Worm (Caenorhabditis elegans): ENCODE measurements around the gene pals-21.

pals-21 gene

ce11 chrIII:1380535-1381274, at the start of gene pals-21, which contains the start of gene Y82E9BR.6:
Gene pals-21, minus strand, starts transcription at chrIII:1380635.
Gene Y82E9BR.6, plus strand, starts transcription at chrIII:1381224.
- TF ChIP-seq ham-2 (GFP tag; optimal IDR thresholded peaks at IDR 0.05): no peak
- peak; percentile 75 for TF ChIP-seq hlh-1 (tag; optimal IDR thresholded peaks at IDR 0.05)

- peak; percentile 22 for TF ChIP-seq ces-1 (GFP tag; optimal IDR thresholded peaks at IDR 0.05)
- no peak for TF ChIP-seq lsy-2 (tag; optimal IDR thresholded peaks at IDR 0.05)
Observed at ce11 chrIII:1429920-1430437, 49.5 kb upstream of the pals-21 start.

DNA sequence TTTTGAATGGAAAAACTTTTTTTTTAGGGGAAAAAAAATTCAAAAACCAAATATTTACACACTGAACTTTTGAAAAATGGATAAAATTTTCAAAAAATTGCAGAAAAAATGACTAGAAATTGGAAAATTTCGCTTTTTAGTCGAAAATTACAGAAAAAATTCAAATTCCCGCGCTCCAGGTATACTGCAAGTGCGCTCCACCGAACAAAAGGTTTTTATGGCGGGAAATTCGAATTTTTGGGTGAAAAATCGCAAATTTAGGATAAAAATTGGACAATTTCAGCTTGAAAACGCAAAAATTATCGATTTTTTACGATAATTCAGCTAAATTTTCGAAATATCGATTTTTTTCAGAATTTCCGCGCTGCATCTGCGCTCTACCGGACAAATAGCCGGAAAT, 48.8 kb upstream of the pals-21 start:
- TF ChIP-seq tbx-8 (GFP tag; optimal IDR thresholded peaks at IDR 0.05) (no peak), lsy-2 (tag; optimal IDR thresholded peaks at IDR 0.05) (no peak), ceh-83 (GFP tag; optimal IDR thresholded peaks at IDR 0.05) (no peak), elt-1 (tag; optimal IDR thresholded peaks at IDR 0.05; ENCODE audit: borderline replicate concordance, insufficient read depth) (no peak), cnd-1 (tag; optimal IDR thresholded peaks at IDR 0.05) (no peak), bed-3 (GFP tag; optimal IDR thresholded peaks at IDR 0.05) (no peak), mep-1 (tag; optimal IDR thresholded peaks at IDR 0.05) (no peak), unc-39 (tag; optimal IDR thresholded peaks at IDR 0.05) (no peak), ceh-43 (GFP tag; optimal IDR thresholded peaks at IDR 0.05) (no peak), mab-5 (tag; optimal IDR thresholded peaks at IDR 0.05) (no peak), nhr-2 (tag; optimal IDR thresholded peaks at IDR 0.05) (no peak), nhr-76 (tag; optimal IDR thresholded peaks at IDR 0.05) (no peak), ceh-39 (tag; optimal IDR thresholded peaks at IDR 0.05) (no peak), flh-1 (GFP tag; optimal IDR thresholded peaks at IDR 0.05) (no peak), zip-8 (tag; optimal IDR thresholded peaks at IDR 0.05) (no peak), nhr-12 (tag; optimal IDR thresholded peaks at IDR 0.05) (no peak), unc-62 (GFP tag; optimal IDR thresholded peaks at IDR 0.05) (no peak), M03D4.4 (tag; optimal IDR thresholded peaks at IDR 0.05) (no peak), lin-13 (tag; optimal IDR thresholded peaks at IDR 0.05) (no peak), blmp-1 (tag; optimal IDR thresholded peaks at IDR 0.05) (no peak)

ce11 chrIII:1428448-1428847, 48.0 kb upstream of the pals-21 start:
- TF ChIP-seq cnd-1 (tag; optimal IDR thresholded peaks at IDR 0.05): no peak

ce11 chrIII:1427126-1427525, 46.7 kb upstream of the pals-21 start, which contains the start of gene lelo-2:
Gene lelo-2, minus strand, starts transcription at chrIII:1427226.
- no peak for TF ChIP-seq tbx-8 (GFP tag; optimal IDR thresholded peaks at IDR 0.05)
- no peak for TF ChIP-seq unc-39 (tag; optimal IDR thresholded peaks at IDR 0.05)
- no peak for TF ChIP-seq nhr-12 (tag; optimal IDR thresholded peaks at IDR 0.05)
- TF ChIP-seq lin-13 (tag; optimal IDR thresholded peaks at IDR 0.05): no peak
- no peak for TF ChIP-seq ham-2 (GFP tag; optimal IDR thresholded peaks at IDR 0.05)
- no peak for TF ChIP-seq hlh-1 (tag; optimal IDR thresholded peaks at IDR 0.05)
- TF ChIP-seq nhr-28 (tag; optimal IDR thresholded peaks at IDR 0.05): no peak
- no peak for TF ChIP-seq ceh-43 (GFP tag; optimal IDR thresholded peaks at IDR 0.05)
- no peak for TF ChIP-seq pha-4 (tag; optimal IDR thresholded peaks at IDR 0.05)
- no peak for TF ChIP-seq mep-1 (tag; optimal IDR thresholded peaks at IDR 0.05)
- TF ChIP-seq ces-1 (GFP tag; optimal IDR thresholded peaks at IDR 0.05): no peak
- no peak for TF ChIP-seq unc-62 (GFP tag; optimal IDR thresholded peaks at IDR 0.05)
- TF ChIP-seq elt-3 (tag; optimal IDR thresholded peaks at IDR 0.05): no peak

DNA sequence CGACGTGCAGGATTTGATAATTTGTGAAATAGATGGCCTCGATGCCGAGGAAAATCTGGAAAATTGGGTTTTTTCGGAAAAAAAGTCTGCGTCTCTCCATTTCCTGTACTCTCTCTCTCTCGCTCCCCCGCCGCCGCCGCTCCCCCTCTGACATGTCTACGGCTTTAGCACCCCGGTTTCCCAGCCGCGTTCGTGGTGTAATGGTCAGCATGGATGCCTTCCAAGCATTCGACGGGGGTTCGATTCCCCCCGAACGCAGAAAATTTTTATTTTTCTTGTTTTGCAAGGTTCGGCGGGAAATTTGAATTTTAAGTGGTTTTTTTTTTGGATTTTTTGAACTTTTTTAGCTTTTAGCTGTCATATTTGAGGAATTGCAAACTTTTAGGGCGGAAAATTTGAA, 43.9 kb upstream of the pals-21 start:
- TF ChIP-seq hlh-1 (tag; optimal IDR thresholded peaks at IDR 0.05): no peak
- TF ChIP-seq ztf-11 (tag; optimal IDR thresholded peaks at IDR 0.05): no peak
- no peak for TF ChIP-seq mep-1 (tag; optimal IDR thresholded peaks at IDR 0.05)
- no peak for TF ChIP-seq nhr-2 (tag; optimal IDR thresholded peaks at IDR 0.05)
- no peak for TF ChIP-seq blmp-1 (tag; optimal IDR thresholded peaks at IDR 0.05)
- TF ChIP-seq ces-1 (GFP tag; optimal IDR thresholded peaks at IDR 0.05): peak; percentile 7
- no peak for TF ChIP-seq elt-1 (tag; optimal IDR thresholded peaks at IDR 0.05; ENCODE audit: borderline replicate concordance, insufficient read depth)
- TF ChIP-seq cnd-1 (tag; optimal IDR thresholded peaks at IDR 0.05): peak; percentile 36
- TF ChIP-seq bed-3 (GFP tag; optimal IDR thresholded peaks at IDR 0.05): peak; percentile 51
- no peak for TF ChIP-seq nhr-28 (tag; optimal IDR thresholded peaks at IDR 0.05)
- peak; percentile 62 for TF ChIP-seq ceh-83 (GFP tag; optimal IDR thresholded peaks at IDR 0.05)
- TF ChIP-seq ceh-39 (tag; optimal IDR thresholded peaks at IDR 0.05): no peak
- no peak for TF ChIP-seq elt-3 (tag; optimal IDR thresholded peaks at IDR 0.05)
- TF ChIP-seq sem-2 (GFP tag; optimal IDR thresholded peaks at IDR 0.05): peak; percentile 46
- TF ChIP-seq mls-2 (tag; optimal IDR thresholded peaks at IDR 0.05): peak; percentile 80
- peak; percentile 85 for TF ChIP-seq sptf-1 (tag; optimal IDR thresholded peaks at IDR 0.05)
- TF ChIP-seq nhr-12 (tag; optimal IDR thresholded peaks at IDR 0.05): no peak
- peak; percentile 14 for TF ChIP-seq ceh-43 (GFP tag; optimal IDR thresholded peaks at IDR 0.05)
- no peak for TF ChIP-seq mab-5 (tag; optimal IDR thresholded peaks at IDR 0.05)
- no peak for TF ChIP-seq nhr-237 (tag; optimal IDR thresholded peaks at IDR 0.05)
- TF ChIP-seq flh-1 (GFP tag; optimal IDR thresholded peaks at IDR 0.05): peak; percentile 30
- TF ChIP-seq lin-13 (tag; optimal IDR thresholded peaks at IDR 0.05): peak; percentile 32
- no peak for TF ChIP-seq lin-32 (GFP tag; optimal IDR thresholded peaks at IDR 0.05)
- TF ChIP-seq pha-4 (tag; optimal IDR thresholded peaks at IDR 0.05): no peak
- TF ChIP-seq M03D4.4 (tag; optimal IDR thresholded peaks at IDR 0.05): peak; percentile 23
- peak; percentile 29 for TF ChIP-seq ham-2 (GFP tag; optimal IDR thresholded peaks at IDR 0.05)
- TF ChIP-seq unc-62 (GFP tag; optimal IDR thresholded peaks at IDR 0.05): no peak
- TF ChIP-seq snpc-4 (tag; optimal IDR thresholded peaks at IDR 0.05): no peak
- TF ChIP-seq lsy-2 (tag; optimal IDR thresholded peaks at IDR 0.05): peak; percentile 63
- no peak for TF ChIP-seq unc-39 (tag; optimal IDR thresholded peaks at IDR 0.05)
- no peak for TF ChIP-seq nhr-76 (tag; optimal IDR thresholded peaks at IDR 0.05)
- TF ChIP-seq zip-8 (tag; optimal IDR thresholded peaks at IDR 0.05): no peak
- TF ChIP-seq tbx-8 (GFP tag; optimal IDR thresholded peaks at IDR 0.05): peak; percentile 20

Measured in whole organism, mixed stage, embryonic.